Fruit fly (Drosophila melanogaster) whole organism, wandering third instar larva: ENCODE results near the gene CG34164.

ENCODE experiments used
- Abd-B ChIP-seq: fragments of >200 bp; optimal IDR thresholded peaks from 2 replicates; lab custom pipeline; 2017; ENCODE audit warnings: missing biosample characterization, missing genetic modification characterization
- CG9705 ChIP-seq: fragments of 200-800 bp; sonication (Bioruptor generic); optimal IDR thresholded peaks from 2 replicates; lab custom pipeline; 2018; ENCODE audit warnings: missing biosample characterization, mild to moderate bottlenecking, missing genetic modification characterization
- CrebA ChIP-seq: fragments of 200-800 bp; sonication (Bioruptor generic); optimal IDR thresholded peaks from 2 replicates; lab custom pipeline; 2016; ENCODE audit warnings: missing biosample characterization, mild to moderate bottlenecking, missing genetic modification characterization, borderline replicate concordance
- Dfd ChIP-seq: fragments of >200 bp; optimal IDR thresholded peaks from 2 replicates; lab custom pipeline; 2017; ENCODE audit warnings: missing biosample characterization, missing genetic modification characterization
- Dif ChIP-seq: fragments of 200-275, 200-300 bp; sonication (Bioruptor generic); optimal IDR thresholded peaks from 2 replicates; lab custom pipeline; 2018; ENCODE audit warnings: missing biosample characterization, missing genetic modification characterization; ENCODE audit not compliant: partially characterized antibody
- GATAd ChIP-seq: sonication (Bioruptor generic); optimal IDR thresholded peaks from 2 replicates; lab custom pipeline; 2016; ENCODE audit warnings: missing biosample characterization, missing genetic modification characterization
- HLH106 ChIP-seq: fragments of 200-800 bp; optimal IDR thresholded peaks from 3 replicates; lab custom pipeline; 2019; ENCODE audit warnings: missing biosample characterization, mild to moderate bottlenecking, missing genetic modification characterization, moderate library complexity
- Hr78 ChIP-seq: fragments of >200 bp; optimal IDR thresholded peaks from 2 replicates; lab custom pipeline; 2017; ENCODE audit warnings: missing biosample characterization, missing genetic modification characterization
- Jra ChIP-seq: sonication (Bioruptor generic); optimal IDR thresholded peaks from 2 replicates; lab custom pipeline; 2016; ENCODE audit warnings: missing biosample characterization, missing genetic modification characterization
- Myc ChIP-seq: fragments of >200 bp; optimal IDR thresholded peaks from 2 replicates; lab custom pipeline; 2017
- N ChIP-seq: fragments of >200 bp; optimal IDR thresholded peaks from 2 replicates; lab custom pipeline; 2018; ENCODE audit warnings: missing biosample characterization, missing external identifiers, missing genetic modification characterization
- OdsH ChIP-seq: fragments of 200-800 bp; sonication (Bioruptor generic); optimal IDR thresholded peaks from 2 replicates; lab custom pipeline; 2016; ENCODE audit warnings: missing biosample characterization, mild to moderate bottlenecking, missing genetic modification characterization
- Rel ChIP-seq, 2 experiments: fragments of 200-800 bp; sonication (Bioruptor generic) in 1 of 2; optimal IDR thresholded peaks; 2 replicates in 1 of 2; 3 replicates in 1 of 2; lab custom pipeline; 2016 to 2019; ENCODE audit warnings: mild to moderate bottlenecking in 2 of 2, missing biosample characterization in 2 of 2, missing genetic modification characterization in 2 of 2, moderate library complexity in 1 of 2
- Vsx2 ChIP-seq: fragments of 200-300, 225-300 bp; sonication (Bioruptor generic); optimal IDR thresholded peaks from 2 replicates; lab custom pipeline; 2018; ENCODE audit warnings: missing biosample characterization, missing genetic modification characterization; ENCODE audit not compliant: partially characterized antibody
- br ChIP-seq: fragments of 200-800 bp; sonication (Bioruptor generic); optimal IDR thresholded peaks from 2 replicates; lab custom pipeline; 2016; ENCODE audit warnings: missing biosample characterization, missing genetic modification characterization
- dl ChIP-seq, 2 experiments: fragments of 175-275, 200-275 bp in 1 of 2; fragments of 200-275 bp in 1 of 2; sonication (Bioruptor generic); optimal IDR thresholded peaks; lab custom pipeline; 2018; ENCODE audit warnings: mild to moderate bottlenecking in 2 of 2, missing biosample characterization in 2 of 2, missing genetic modification characterization in 2 of 2, moderate library complexity in 2 of 2; ENCODE audit not compliant: partially characterized antibody in 2 of 2, insufficient read depth in 1 of 2
- dmrt93B ChIP-seq: fragments of 200-800 bp; sonication (Bioruptor generic); optimal IDR thresholded peaks from 2 replicates; lab custom pipeline; 2018; ENCODE audit warnings: missing biosample characterization, mild to moderate bottlenecking, missing genetic modification characterization
- dsf ChIP-seq: sonication (Bioruptor generic); optimal IDR thresholded peaks from 2 replicates; lab custom pipeline; 2016; ENCODE audit warnings: missing biosample characterization, missing genetic modification characterization, borderline replicate concordance
- ey ChIP-seq: fragments of 200-800 bp; sonication (Bioruptor generic); optimal IDR thresholded peaks from 2 replicates; lab custom pipeline; 2016; ENCODE audit warnings: missing biosample characterization, missing genetic modification characterization
- foxo ChIP-seq, 2 experiments: fragments of 200-800 bp; sonication (Bioruptor generic); optimal IDR thresholded peaks; 2 replicates in 1 of 2; 3 replicates in 1 of 2; lab custom pipeline; 2016 to 2017; ENCODE audit warnings: missing biosample characterization in 2 of 2, missing genetic modification characterization in 2 of 2
- fru ChIP-seq: fragments of 200-800 bp; sonication (Bioruptor generic); optimal IDR thresholded peaks from 3 replicates; lab custom pipeline; 2016; ENCODE audit warnings: missing biosample characterization, mild to moderate bottlenecking, missing genetic modification characterization
- h ChIP-seq: fragments of 200-800 bp; sonication (Bioruptor generic); optimal IDR thresholded peaks from 3 replicates; lab custom pipeline; 2016; ENCODE audit warnings: missing biosample characterization, mild to moderate bottlenecking, missing genetic modification characterization
- jim ChIP-seq: fragments of 175-275, 200-325 bp; sonication (Bioruptor generic); optimal IDR thresholded peaks from 2 replicates; lab custom pipeline; 2016; ENCODE audit warnings: missing biosample characterization, mild to moderate bottlenecking, missing genetic modification characterization
- lola ChIP-seq: fragments of >200 bp; optimal IDR thresholded peaks from 2 replicates; lab custom pipeline; 2017; ENCODE audit warnings: missing biosample characterization, missing genetic modification characterization
- pan ChIP-seq: fragments of >200 bp; optimal IDR thresholded peaks from 2 replicates; lab custom pipeline; 2017
- psq ChIP-seq: fragments of 200-800 bp; sonication (Bioruptor generic); optimal IDR thresholded peaks from 3 replicates; lab custom pipeline; 2017; ENCODE audit warnings: missing biosample characterization, mild to moderate bottlenecking, missing genetic modification characterization, moderate library complexity
- rgr ChIP-seq: fragments of 200-800 bp; sonication (Bioruptor generic); optimal IDR thresholded peaks from 3 replicates; lab custom pipeline; 2016; ENCODE audit warnings: missing biosample characterization, mild to moderate bottlenecking, missing genetic modification characterization
- sage ChIP-seq: fragments of 200-800 bp; sonication (Bioruptor generic); optimal IDR thresholded peaks from 2 replicates; lab custom pipeline; 2016; ENCODE audit warnings: missing biosample characterization, mild to moderate bottlenecking, missing genetic modification characterization
- sv ChIP-seq: fragments of 200-800 bp; sonication (Bioruptor generic); optimal IDR thresholded peaks from 3 replicates; lab custom pipeline; 2016; ENCODE audit warnings: missing biosample characterization, missing genetic modification characterization
- tai ChIP-seq: sonication (Bioruptor generic); optimal IDR thresholded peaks from 2 replicates; lab custom pipeline; 2016; ENCODE audit warnings: missing biosample characterization, missing genetic modification characterization
- usp ChIP-seq: fragments of >200 bp; optimal IDR thresholded peaks from 2 replicates; lab custom pipeline; 2017; ENCODE audit warnings: missing biosample characterization, missing genetic modification characterization
- woc ChIP-seq: sonication (Bioruptor generic); optimal IDR thresholded peaks from 2 replicates; lab custom pipeline; 2016; ENCODE audit warnings: missing biosample characterization, mild to moderate bottlenecking, missing genetic modification characterization

The CG34164 gene

DNA sequence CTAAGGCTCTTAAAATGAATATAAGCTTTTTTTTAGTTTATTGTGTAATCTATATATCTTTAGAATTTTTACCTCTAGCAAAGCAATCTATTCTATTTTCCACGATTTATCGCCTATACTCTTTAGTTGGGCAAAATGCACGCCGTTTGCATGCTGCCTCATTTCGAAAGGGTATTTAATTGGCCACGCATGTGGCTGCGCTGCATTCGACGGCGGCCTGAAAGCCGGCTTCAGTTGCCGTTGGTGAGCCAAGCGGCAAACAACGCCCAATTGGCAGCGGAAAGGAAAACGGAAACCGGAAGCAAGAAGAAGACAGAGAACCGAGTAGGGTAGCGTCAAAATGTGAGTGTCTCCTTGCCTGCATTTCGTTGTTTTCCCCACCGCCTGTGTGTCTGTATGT, 19.7 kb downstream of the CG34164 start, which contains the start of gene CG14947:
Gene CG14947, plus strand, starts transcription at position 251 of the 400 bp plus-strand sequence.
- TF ChIP-seq Abd-B (GFP tag; lab: Kevin White, UChicago) (no peak), dmrt93B (GFP tag; lab: Kevin White, UChicago) (no peak), ey (GFP tag; lab: Kevin White, UChicago) (no peak), Dif (GFP tag; lab: Kevin White, UChicago) (no peak), Myc (no peak), sage (GFP tag; lab: Kevin White, UChicago) (no peak)

DNA sequence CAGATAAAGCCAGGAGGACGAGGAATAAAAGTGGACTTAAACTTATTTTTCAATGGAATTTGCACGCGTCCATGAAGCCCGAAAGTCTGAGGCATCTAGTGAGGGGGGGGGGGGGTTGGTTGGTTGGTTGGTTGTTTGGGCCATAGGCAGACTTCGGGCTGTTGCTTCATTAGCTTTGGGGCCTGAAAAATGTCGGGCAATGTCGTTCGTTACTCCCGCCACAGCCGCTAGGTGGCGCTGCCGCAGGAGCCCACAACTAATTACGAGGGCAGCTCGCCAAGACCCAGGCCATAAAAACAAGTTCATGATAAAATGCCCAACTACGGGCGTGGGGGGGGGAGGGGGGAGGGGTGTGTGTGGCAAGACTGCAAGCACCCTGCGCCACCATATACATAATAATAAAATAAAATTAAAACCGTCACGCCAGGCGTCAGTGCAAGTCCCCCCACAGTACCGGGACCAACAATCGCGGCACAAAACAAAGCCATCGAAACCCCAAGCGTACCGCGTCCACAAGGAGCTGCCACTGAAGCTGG, 22.0 kb downstream of the CG34164 start:
- TF ChIP-seq br (no peak), dsf (GFP tag; lab: Kevin White, UChicago) (no peak), psq (GFP tag; lab: Kevin White, UChicago) (no peak), Dif (GFP tag; lab: Kevin White, UChicago) (no peak), Rel (GFP tag; optimal IDR thresholded peaks at IDR 0.05; lab: Kevin White, UChicago) (no peak), Rel (tag; optimal IDR thresholded peaks at IDR 0.05; lab: Kevin White, UChicago) (no peak), jim (no peak), dmrt93B (GFP tag; lab: Kevin White, UChicago) (no peak), foxo (GFP tag; optimal IDR thresholded peaks at IDR 0.05; lab: Kevin White, UChicago) (no peak), tai (no peak), sv (no peak), woc (GFP tag; lab: Kevin White, UChicago) (no peak), ey (GFP tag; lab: Kevin White, UChicago) (no peak), sage (GFP tag; lab: Kevin White, UChicago) (no peak), h (GFP tag; lab: Kevin White, UChicago) (no peak), pan (no peak), N (GFP tag; lab: Kevin White, UChicago) (no peak), Jra (GFP tag; lab: Kevin White, UChicago) (no peak), fru (GFP tag; lab: Kevin White, UChicago) (no peak), Abd-B (GFP tag; lab: Kevin White, UChicago) (no peak), Dfd (GFP tag; lab: Kevin White, UChicago) (no peak)

DNA sequence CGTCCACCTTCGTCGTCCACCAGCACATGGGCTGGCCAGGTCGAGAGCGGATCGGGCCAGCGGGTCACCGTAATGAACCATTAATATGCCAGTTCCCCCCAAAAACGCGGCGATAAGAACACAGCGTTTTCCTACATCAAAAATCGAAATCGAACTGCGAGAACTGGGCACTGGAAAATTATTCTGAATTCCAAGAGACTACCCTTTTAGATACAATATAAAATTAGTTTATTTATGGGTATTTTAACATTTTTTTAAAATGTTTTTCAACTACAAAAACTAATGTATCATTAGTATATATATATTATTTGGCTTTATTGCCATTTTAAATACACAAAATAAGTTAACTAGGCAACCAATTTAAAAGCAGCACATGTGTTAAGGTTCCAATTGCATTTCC, 22.5 kb downstream of the CG34164 start:
- TF ChIP-seq usp: no peak
- no peak for TF ChIP-seq GATAd (GFP tag; lab: Kevin White, UChicago)
- no peak for TF ChIP-seq dmrt93B (GFP tag; lab: Kevin White, UChicago)
- no peak for TF ChIP-seq br
- no peak for TF ChIP-seq ey (GFP tag; lab: Kevin White, UChicago)
- no peak for TF ChIP-seq Dif (GFP tag; lab: Kevin White, UChicago)
- TF ChIP-seq Vsx2 (GFP tag; lab: Kevin White, UChicago): no peak
- no peak for TF ChIP-seq Hr78 (GFP tag; lab: Kevin White, UChicago)
- no peak for TF ChIP-seq dsf (GFP tag; lab: Kevin White, UChicago)
- TF ChIP-seq Rel (GFP tag; optimal IDR thresholded peaks at IDR 0.05; lab: Kevin White, UChicago): no peak
- TF ChIP-seq Rel (tag; optimal IDR thresholded peaks at IDR 0.05; lab: Kevin White, UChicago): no peak
- no peak for TF ChIP-seq fru (GFP tag; lab: Kevin White, UChicago)
- TF ChIP-seq jim: no peak
- TF ChIP-seq, all 38 proteins: peak for 0

DNA sequence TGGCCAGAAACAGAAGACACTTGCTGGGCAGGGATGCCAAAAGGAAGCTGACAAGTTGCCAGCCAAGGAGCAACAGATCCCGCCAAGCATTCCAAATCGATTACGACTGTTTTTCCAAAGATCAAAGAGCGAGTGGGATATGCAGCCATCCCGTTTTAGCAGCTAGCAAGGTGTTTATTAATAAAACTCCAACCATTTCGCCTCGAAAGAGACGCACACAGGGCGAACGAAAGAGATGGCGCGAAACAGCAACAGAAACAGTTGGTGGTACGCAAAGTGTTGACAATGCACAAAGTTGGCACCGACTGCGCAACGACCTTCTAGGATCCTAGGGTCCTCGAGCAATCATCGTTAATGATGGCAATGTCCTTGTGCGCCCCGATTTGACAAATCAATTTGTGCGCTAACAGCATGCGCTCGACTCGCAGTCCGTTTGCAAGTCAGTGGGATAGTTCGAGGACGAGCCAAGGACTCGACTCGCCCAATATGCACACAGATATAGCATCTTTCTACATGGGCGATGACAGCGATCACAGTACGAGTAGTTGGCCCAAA, 23.8 kb downstream of the CG34164 start:
- TF ChIP-seq CG9705 (GFP tag; lab: Kevin White, UChicago) (no peak), h (GFP tag; lab: Kevin White, UChicago) (no peak), pan (no peak), CrebA (GFP tag; lab: Kevin White, UChicago) (no peak), Dfd (GFP tag; lab: Kevin White, UChicago) (no peak), Rel (GFP tag; optimal IDR thresholded peaks at IDR 0.05; lab: Kevin White, UChicago) (no peak), Rel (tag; optimal IDR thresholded peaks at IDR 0.05; lab: Kevin White, UChicago) (no peak), N (GFP tag; lab: Kevin White, UChicago) (no peak)

DNA sequence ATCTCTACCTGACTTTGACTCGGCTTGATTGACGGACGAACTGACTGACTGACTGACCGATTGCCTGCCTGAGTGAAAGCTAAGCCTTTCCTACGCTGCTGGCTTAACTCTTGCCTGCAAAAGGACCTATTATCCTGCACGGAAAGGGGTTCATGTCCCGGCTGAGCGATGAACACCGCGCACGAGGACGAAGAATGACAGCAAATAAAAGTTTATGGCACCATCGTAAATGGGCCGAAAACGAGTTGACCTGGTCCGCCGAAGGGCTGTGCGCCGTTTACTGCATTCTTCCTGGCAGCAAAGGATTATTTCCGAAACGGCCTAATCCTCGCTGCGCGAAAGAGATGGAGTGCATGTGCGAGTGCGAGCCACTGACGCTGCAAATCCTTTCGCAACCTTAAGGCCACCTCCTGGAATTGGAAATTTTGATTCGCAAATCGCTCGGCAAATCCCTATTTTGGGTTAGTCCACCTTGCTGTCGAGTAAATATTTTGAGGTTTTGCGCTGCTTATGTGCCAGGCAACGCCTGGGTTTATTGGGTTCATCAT, 25.0 kb downstream of the CG34164 start:
- TF ChIP-seq Hr78 (GFP tag; lab: Kevin White, UChicago) (no peak), Dfd (GFP tag; lab: Kevin White, UChicago) (no peak), lola (GFP tag; lab: Kevin White, UChicago) (no peak), dl (GFP tag; optimal IDR thresholded peaks at IDR 0.05; lab: Kevin White, UChicago; ENCODE audit: insufficient read depth in 1 of 2, partially characterized antibody in 2 of 2) (no peak), br (no peak), OdsH (GFP tag; lab: Kevin White, UChicago) (no peak), Myc (no peak), Dif (GFP tag; lab: Kevin White, UChicago) (no peak), GATAd (GFP tag; lab: Kevin White, UChicago) (no peak), HLH106 (no peak), Abd-B (GFP tag; lab: Kevin White, UChicago) (no peak), jim (no peak), rgr (GFP tag; lab: Kevin White, UChicago) (no peak), Vsx2 (GFP tag; lab: Kevin White, UChicago) (no peak), CrebA (GFP tag; lab: Kevin White, UChicago) (no peak)
